Worm (Caenorhabditis elegans) whole organism, young adult: ENCODE data around the gene T02G5.7.

Experiments
- B0261.1 ChIP-seq: sonication (generic microtip); optimal IDR thresholded peaks from 2 replicates; lab custom pipeline; 2016; ENCODE audit warnings: mild to moderate bottlenecking, missing genetic modification characterization, moderate library complexity, missing compliant biosample characterization
- B0336.3 ChIP-seq: fragments of 200-800 bp; sonication (Bioruptor generic); IDR thresholded peaks from 2 replicates; pipeline ENCODE4 v1.3.6; 2022; ENCODE audit warnings: missing genetic modification characterization, missing compliant biosample characterization
- C06A6.2 ChIP-seq: fragments of 200-800 bp; sonication (Bioruptor generic); conservative IDR thresholded peaks from 2 replicates; pipeline ENCODE4 v1.3.6; 2022; ENCODE audit warnings: missing genetic modification characterization, missing compliant biosample characterization
- F10E7.11 ChIP-seq: sonication (generic microtip); optimal IDR thresholded peaks from 2 replicates; lab custom pipeline; 2017; ENCODE audit warnings: mild to moderate bottlenecking, missing genetic modification characterization, moderate library complexity, missing compliant biosample characterization
- F49E8.2 ChIP-seq: sonication (generic microtip); optimal IDR thresholded peaks from 3 replicates; lab custom pipeline; 2017; ENCODE audit warnings: missing genetic modification characterization, mild to moderate bottlenecking, missing compliant biosample characterization, antibody characterized with exemption, moderate library complexity; ENCODE audit not compliant: insufficient read depth
- Y53F4B.3 ChIP-seq: fragments of 200-800 bp; sonication (Bioruptor generic); IDR thresholded peaks from 2 replicates; pipeline ENCODE4 v1.3.6; 2022; ENCODE audit warnings: missing genetic modification reagents, missing genetic modification characterization, missing compliant biosample characterization
- Y53G8AR.9 ChIP-seq: fragments of 200-800 bp; sonication (Bioruptor generic); conservative IDR thresholded peaks from 2 replicates; pipeline ENCODE4 v1.3.6; 2022; ENCODE audit warnings: missing genetic modification reagents, missing genetic modification characterization, missing compliant biosample characterization
- athp-1 ChIP-seq: sonication (generic microtip); optimal IDR thresholded peaks from 2 replicates; lab custom pipeline; 2017; ENCODE audit warnings: mild to moderate bottlenecking, missing genetic modification characterization, missing compliant biosample characterization
- attf-6 ChIP-seq: fragments of 200-800 bp; sonication (Bioruptor generic); IDR thresholded peaks from 2 replicates; pipeline ENCODE4 v1.3.6; 2022; ENCODE audit warnings: missing genetic modification reagents, missing genetic modification characterization, missing compliant biosample characterization
- ccch-3 ChIP-seq: fragments of 200-800 bp; sonication (Bioruptor generic); optimal IDR thresholded peaks from 2 replicates; lab custom pipeline; 2018; ENCODE audit warnings: mild to moderate bottlenecking, missing genetic modification characterization, missing compliant biosample characterization
- dox-1 ChIP-seq: fragments of 200-800 bp; sonication (Bioruptor generic); IDR thresholded peaks from 2 replicates; pipeline ENCODE4 v1.3.6; 2022; ENCODE audit warnings: missing genetic modification reagents, missing genetic modification characterization, missing compliant biosample characterization
- dpl-1 ChIP-seq: fragments of 150-350 bp; optimal IDR thresholded peaks from 2 replicates; lab custom pipeline; 2014; ENCODE audit warnings: missing biosample characterization, missing genetic modification reagents, missing genetic modification characterization
- egrh-3 ChIP-seq: fragments of 200-800 bp; sonication (Bioruptor generic); IDR thresholded peaks from 2 replicates; pipeline ENCODE4 v1.3.6; 2022; ENCODE audit warnings: missing genetic modification reagents, missing genetic modification characterization, missing compliant biosample characterization
- ekl-4 ChIP-seq: fragments of 200-800 bp; sonication (Bioruptor generic); IDR thresholded peaks from 2 replicates; pipeline ENCODE4 v1.3.6; 2022; ENCODE audit warnings: missing genetic modification reagents, missing genetic modification characterization, missing compliant biosample characterization
- gei-17 ChIP-seq: fragments of 200-800 bp; sonication (Bioruptor generic); optimal IDR thresholded peaks from 2 replicates; lab custom pipeline; 2018; ENCODE audit warnings: mild to moderate bottlenecking, missing genetic modification characterization, missing compliant biosample characterization
- hmg-1.2 ChIP-seq: fragments of 200-800 bp; sonication (Bioruptor generic); IDR thresholded peaks from 2 replicates; pipeline ENCODE4 v1.3.6; 2022; ENCODE audit warnings: missing genetic modification reagents, missing genetic modification characterization, missing compliant biosample characterization
- hrde-1 ChIP-seq: sonication (generic microtip); optimal IDR thresholded peaks from 2 replicates; lab custom pipeline; 2016; ENCODE audit warnings: missing genetic modification characterization, mild to moderate bottlenecking, missing compliant biosample characterization, moderate library complexity, missing genotype, missing genetic modification reagents, borderline replicate concordance
- lag-1 ChIP-seq: fragments of 200-800 bp; sonication (Bioruptor generic); IDR thresholded peaks from 2 replicates; pipeline ENCODE4 v1.3.6; 2022; ENCODE audit warnings: missing genetic modification reagents, missing genetic modification characterization, missing compliant biosample characterization
- let-526 ChIP-seq: fragments of 200-800 bp; sonication (Bioruptor generic); IDR thresholded peaks from 2 replicates; pipeline ENCODE4 v1.3.6; 2022; ENCODE audit warnings: missing genetic modification reagents, missing genetic modification characterization, missing compliant biosample characterization
- let-607 ChIP-seq, 2 experiments: fragments of 200-800 bp in 1 of 2; sonication (Bioruptor generic) in 1 of 2; sonication (generic microtip) in 1 of 2; optimal IDR thresholded peaks; 2 replicates each; lab custom pipeline; 2016 to 2018; ENCODE audit warnings: mild to moderate bottlenecking in 2 of 2, missing compliant biosample characterization in 2 of 2, missing genetic modification characterization in 2 of 2, moderate library complexity in 2 of 2, missing genotype in 1 of 2
- madf-10 ChIP-seq: sonication (generic microtip); optimal IDR thresholded peaks from 2 replicates; lab custom pipeline; 2016; ENCODE audit warnings: mild to moderate bottlenecking, missing genetic modification characterization, missing compliant biosample characterization
- mcd-1 ChIP-seq: fragments of 200-800 bp; sonication (Bioruptor generic); IDR thresholded peaks from 2 replicates; pipeline ENCODE4 v1.3.6; 2022; ENCODE audit warnings: missing genetic modification reagents, missing genetic modification characterization, missing compliant biosample characterization
- mel-28 ChIP-seq: sonication (generic microtip); optimal IDR thresholded peaks from 2 replicates; lab custom pipeline; 2016; ENCODE audit warnings: borderline replicate concordance, mild to moderate bottlenecking, missing genetic modification characterization, missing compliant biosample characterization
- mes-4 ChIP-seq: sonication (generic microtip); optimal IDR thresholded peaks from 2 replicates; lab custom pipeline; 2016; ENCODE audit warnings: missing genotype, missing genetic modification characterization, missing compliant biosample characterization
- mxl-1 ChIP-seq: sonication (generic microtip); optimal IDR thresholded peaks from 2 replicates; lab custom pipeline; 2016; ENCODE audit warnings: missing genetic modification characterization, missing compliant biosample characterization
- nfya-2 ChIP-seq: fragments of 200-800 bp; sonication (Bioruptor generic); IDR thresholded peaks from 2 replicates; pipeline ENCODE4 v1.3.6; 2022; ENCODE audit warnings: missing genetic modification reagents, missing genetic modification characterization, missing compliant biosample characterization
- nfyb-1 ChIP-seq: fragments of 200-800 bp; sonication (Bioruptor generic); IDR thresholded peaks from 2 replicates; pipeline ENCODE4 v1.3.6; 2022; ENCODE audit warnings: missing genetic modification reagents, missing genetic modification characterization, missing compliant biosample characterization
- nhr-27 ChIP-seq: fragments of 200-800 bp; sonication (Bioruptor generic); optimal IDR thresholded peaks from 2 replicates; lab custom pipeline; 2018; ENCODE audit warnings: mild to moderate bottlenecking, missing genetic modification characterization, moderate library complexity, missing compliant biosample characterization
- tbx-9 ChIP-seq: sonication (generic microtip); optimal IDR thresholded peaks from 2 replicates; lab custom pipeline; 2016; ENCODE audit warnings: borderline replicate concordance, missing genetic modification characterization, inconsistent platforms, missing compliant biosample characterization
- unc-130 ChIP-seq: sonication (generic microtip); optimal IDR thresholded peaks from 2 replicates; lab custom pipeline; 2016; ENCODE audit warnings: missing genetic modification reagents, missing genetic modification characterization, missing compliant biosample characterization

The T02G5.7 gene

ce11 chrII:7050021-7050722, 25.2 kb upstream of the T02G5.7 start, which contains the start of the genes tcer-1 and ZK1127.5 (continued):
- TF ChIP-seq F49E8.2 (tag; lab: Kevin White, UChicago) (no peak), B0336.3 (no peak), gei-17 (GFP tag; lab: Kevin White, UChicago) (no peak), let-607 (tag; optimal IDR thresholded peaks at IDR 0.05; lab: Kevin White, UChicago) (no peak), athp-1 (tag; lab: Kevin White, UChicago) (no peak), dpl-1 (GFP tag; lab: Kevin White, UChicago) (peak; percentile 63), lag-1 (GFP tag; lab: Robert Waterston, UW) (no peak), let-526 (GFP tag; lab: Robert Waterston, UW) (no peak), mxl-1 (tag; lab: Kevin White, UChicago) (no peak), nfya-2 (GFP tag; lab: Robert Waterston, UW) (no peak)

DNA sequence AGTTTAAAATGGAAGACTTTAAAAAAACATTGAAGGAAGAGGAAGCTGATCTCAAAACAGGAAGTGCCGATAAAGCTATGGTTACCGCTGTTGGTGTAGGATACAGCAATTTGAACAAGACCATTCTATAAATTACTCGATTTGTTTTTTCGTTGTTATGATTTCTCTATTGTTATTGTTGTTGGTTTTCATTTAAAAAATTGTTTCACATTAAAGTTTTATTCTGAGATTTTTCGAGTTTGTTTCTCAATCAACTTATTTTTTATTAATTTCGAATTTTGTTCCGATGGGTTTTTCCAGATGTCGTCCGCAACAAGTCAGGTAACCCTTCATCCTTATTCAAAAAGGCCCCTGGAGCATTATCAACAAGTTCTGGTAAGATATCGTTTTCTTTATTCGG, 23.6 kb upstream of the T02G5.7 start, which contains the start of gene ZK1127.12:
ZK1127.12 (plus strand) TSS at position 301 of the 400 bp plus-strand sequence.
- TF ChIP-seq mxl-1 (tag; lab: Kevin White, UChicago) (no peak), egrh-3 (GFP tag; lab: Robert Waterston, UW) (no peak), F10E7.11 (tag; lab: Kevin White, UChicago) (no peak), Y53G8AR.9 (no peak)

DNA sequence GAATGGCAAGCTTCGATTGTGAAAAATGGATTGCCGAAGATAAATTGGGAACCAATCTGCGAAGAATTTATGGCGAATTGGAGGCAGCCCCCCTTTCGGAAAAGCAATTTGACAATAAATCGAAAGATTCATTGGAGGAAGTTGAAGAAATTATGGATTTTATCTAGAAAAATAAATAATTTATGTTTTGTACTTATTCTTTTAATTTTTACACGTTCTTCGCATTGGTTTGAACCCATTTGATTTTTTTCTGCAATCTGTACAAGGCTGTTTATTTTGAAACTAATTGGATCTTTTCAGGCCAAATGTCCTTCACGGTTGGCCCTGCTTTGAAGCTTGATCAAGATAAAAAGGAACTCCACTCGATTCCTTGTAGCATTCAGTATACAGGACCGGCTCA, 22.4 kb upstream of the T02G5.7 start, which contains the start of gene ZK1127.13:
ZK1127.13 (plus strand) TSS at position 301 of the 400 bp plus-strand sequence.
- TF ChIP-seq ekl-4 (GFP tag; lab: Robert Waterston, UW) (no peak), let-526 (GFP tag; lab: Robert Waterston, UW) (no peak), tbx-9 (tag; lab: Kevin White, UChicago) (no peak), mcd-1 (GFP tag; lab: Robert Waterston, UW) (no peak), mel-28 (tag; lab: Kevin White, UChicago) (no peak), ccch-3 (GFP tag; lab: Kevin White, UChicago) (no peak), attf-6 (no peak), B0261.1 (tag; lab: Kevin White, UChicago) (no peak), hrde-1 (tag; lab: Kevin White, UChicago) (no peak), Y53F4B.3 (GFP tag; lab: Robert Waterston, UW) (no peak)

ce11 chrII:7053649-7054048, 21.8 kb upstream of the T02G5.7 start, which contains the start of gene ZK1127.4:
Gene ZK1127.4 (plus strand): TSS chrII:7053949.
- no peak for TF ChIP-seq madf-10 (tag; lab: Kevin White, UChicago)
- TF ChIP-seq unc-130, result no peak
- no peak for TF ChIP-seq dox-1
- no peak for TF ChIP-seq mes-4 (tag; lab: Kevin White, UChicago)
- TF ChIP-seq C06A6.2 (GFP tag; lab: Robert Waterston, UW), result no peak

DNA sequence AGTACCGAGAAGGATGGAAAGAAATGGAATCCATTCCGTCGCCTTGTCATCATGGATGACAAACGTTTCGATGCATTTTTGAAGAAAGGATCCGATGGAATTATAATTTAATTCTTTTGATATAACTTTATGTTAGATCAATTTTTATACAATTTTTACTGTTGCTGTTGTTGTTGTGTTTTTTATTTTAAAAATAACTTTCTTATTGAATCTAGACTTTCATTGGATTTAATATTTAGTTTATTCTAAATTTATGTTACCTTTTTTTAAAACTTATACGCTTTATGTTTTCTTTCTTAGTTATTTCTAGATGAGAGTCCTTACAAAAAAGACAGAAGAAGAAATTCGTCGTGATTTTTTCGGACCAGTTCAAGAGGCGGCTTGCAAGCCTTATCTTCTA, 20.4 kb upstream of the T02G5.7 start, which contains the start of gene ZK1127.3:
ZK1127.3 (plus strand) TSS at position 301 of the 400 bp plus-strand sequence.
- TF ChIP-seq nhr-27 (tag; lab: Kevin White, UChicago), result no peak
- no peak for TF ChIP-seq hmg-1.2
- TF ChIP-seq nfyb-1 (GFP tag; lab: Robert Waterston, UW), result no peak
- TF ChIP-seq ccch-3 (GFP tag; lab: Kevin White, UChicago), result no peak
